Worm (Caenorhabditis elegans): ENCODE data around the gene sra-33.

The sra-33 gene

DNA sequence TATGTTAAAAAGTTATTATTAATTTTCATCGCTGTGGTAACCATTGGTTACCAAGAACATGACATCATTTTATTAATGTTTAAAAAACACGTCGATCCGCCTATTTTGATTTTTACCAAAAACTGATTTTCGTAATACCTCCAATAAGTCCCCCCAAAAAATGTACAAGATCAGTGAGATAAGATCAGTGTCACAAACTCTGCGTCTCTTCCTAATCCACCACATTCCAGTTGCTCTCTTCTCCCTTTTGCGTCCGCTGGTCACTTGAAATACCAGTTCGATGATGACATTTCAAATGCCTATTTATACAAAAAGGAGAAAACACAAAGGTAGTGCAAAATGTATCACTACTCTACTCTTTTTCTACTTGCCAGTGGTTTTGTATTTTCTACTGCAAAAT, 23.0 kb upstream of the sra-33 start, which contains the start of gene M03A1.8:
TSS of gene M03A1.8 (plus strand) at position 269 of the 400 bp plus-strand sequence.
- TF ChIP-seq ama-1 (optimal IDR thresholded peaks at IDR 0.05): no peak
- no peak for TF ChIP-seq ets-7 (tag; optimal IDR thresholded peaks at IDR 0.05)
- no peak for TF ChIP-seq B0310.2 (tag; optimal IDR thresholded peaks at IDR 0.05)
- no peak for TF ChIP-seq flt-1 (GFP tag; IDR thresholded peaks at IDR 0.05)

DNA sequence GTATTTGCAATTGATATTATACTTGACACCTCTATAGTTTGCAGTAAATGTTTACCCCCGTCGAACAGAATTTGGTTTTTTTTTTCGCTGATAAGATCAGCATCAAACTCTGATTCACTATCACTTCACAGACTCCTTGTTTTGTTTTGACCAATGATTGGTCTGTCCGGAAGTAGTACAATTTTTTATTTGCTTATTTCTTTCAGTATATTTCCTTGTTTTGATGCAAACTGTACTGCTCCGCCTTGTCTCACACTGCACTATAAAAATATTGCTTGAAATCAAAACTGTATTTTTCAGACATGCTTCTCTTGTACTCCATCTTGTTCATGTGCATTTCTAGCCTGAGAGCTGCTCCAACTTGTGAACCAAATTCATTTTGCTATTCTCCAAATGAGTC, 20.4 kb upstream of the sra-33 start, which contains the start of gene M03A1.3:
TSS of gene M03A1.3 (plus strand) at position 301 of the 400 bp plus-strand sequence.
- TF ChIP-seq ceh-13 (GFP tag; optimal IDR thresholded peaks at IDR 0.05) (no peak), hmg-4 (GFP tag; optimal IDR thresholded peaks at IDR 0.05) (no peak), scrt-1 (GFP tag; IDR thresholded peaks at IDR 0.05) (no peak), ets-7 (tag; optimal IDR thresholded peaks at IDR 0.05) (no peak), B0310.2 (tag; optimal IDR thresholded peaks at IDR 0.05) (no peak), pes-1 (GFP tag; IDR thresholded peaks at IDR 0.05) (no peak), tra-4 (tag; optimal IDR thresholded peaks at IDR 0.05) (no peak), ama-1 (optimal IDR thresholded peaks at IDR 0.05) (no peak)

DNA sequence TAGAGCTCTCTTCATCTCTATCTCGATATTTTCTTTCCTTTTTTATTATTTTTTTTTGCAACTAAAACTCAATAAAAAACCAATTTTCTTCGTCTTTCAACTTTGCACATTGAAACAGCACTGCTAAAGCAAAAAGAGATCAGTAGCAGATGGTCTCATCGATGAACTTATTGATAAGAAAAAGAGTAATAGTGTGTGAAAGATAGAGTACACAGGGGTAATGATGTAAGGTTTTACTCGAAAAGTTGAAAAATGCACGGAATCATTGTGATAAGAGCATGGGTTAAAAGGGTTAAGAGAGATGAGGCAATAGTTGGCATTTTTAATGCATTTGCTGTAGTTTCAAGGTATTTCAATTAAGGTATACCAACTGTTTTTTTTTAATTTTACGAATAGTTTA, 15.0 kb upstream of the sra-33 start:
- TF ChIP-seq tbx-37 (GFP tag; conservative IDR thresholded peaks at IDR 0.05): no peak
- TF ChIP-seq B0310.2 (tag; optimal IDR thresholded peaks at IDR 0.05): no peak
- TF ChIP-seq ama-1 (optimal IDR thresholded peaks at IDR 0.05): no peak
- TF ChIP-seq tra-4 (tag; optimal IDR thresholded peaks at IDR 0.05): no peak
- TF ChIP-seq scrt-1 (GFP tag; IDR thresholded peaks at IDR 0.05): no peak
- no peak for TF ChIP-seq pes-1 (GFP tag; IDR thresholded peaks at IDR 0.05)
- no peak for TF ChIP-seq ceh-13 (GFP tag; optimal IDR thresholded peaks at IDR 0.05)
- TF ChIP-seq F13C5.2 (tag; optimal IDR thresholded peaks at IDR 0.05): no peak
- TF ChIP-seq sea-1 (GFP tag; conservative IDR thresholded peaks at IDR 0.05): no peak
- no peak for TF ChIP-seq ets-7 (tag; optimal IDR thresholded peaks at IDR 0.05)
- TF ChIP-seq hmbx-1 (tag; optimal IDR thresholded peaks at IDR 0.05): no peak
- no peak for TF ChIP-seq flt-1 (GFP tag; IDR thresholded peaks at IDR 0.05)
- TF ChIP-seq hmg-4 (GFP tag; optimal IDR thresholded peaks at IDR 0.05): no peak
- no peak for TF ChIP-seq aly-1 (tag; optimal IDR thresholded peaks at IDR 0.05)
- no peak for TF ChIP-seq tbx-11 (GFP tag; IDR thresholded peaks at IDR 0.05)

DNA sequence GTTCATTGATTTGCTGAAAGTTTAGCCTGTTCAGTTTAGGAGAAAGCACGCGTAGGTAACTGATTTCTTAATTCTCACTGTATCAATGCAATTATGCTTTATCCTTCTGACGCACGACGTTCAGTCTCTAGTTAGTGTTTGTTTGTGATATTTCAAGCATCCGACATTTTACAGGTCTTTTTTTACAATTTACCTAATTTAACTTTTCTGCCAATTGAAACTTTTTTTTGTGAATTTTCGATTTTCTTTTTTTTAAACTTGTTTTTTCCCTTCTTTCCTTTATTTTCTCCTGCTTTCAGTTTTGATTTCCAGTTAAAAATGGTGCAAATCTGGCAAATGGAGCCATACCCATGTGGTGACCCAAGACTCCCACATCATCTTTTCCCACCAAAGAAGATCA, 13.7 kb upstream of the sra-33 start, which contains the start of gene K07E1.1:
TSS of gene K07E1.1 (plus strand) at position 301 of the 400 bp plus-strand sequence.
- no peak for TF ChIP-seq hmg-4 (GFP tag; optimal IDR thresholded peaks at IDR 0.05)
- no peak for TF ChIP-seq tbx-37 (GFP tag; conservative IDR thresholded peaks at IDR 0.05)
- TF ChIP-seq ets-7 (tag; optimal IDR thresholded peaks at IDR 0.05): no peak
- TF ChIP-seq tra-4 (tag; optimal IDR thresholded peaks at IDR 0.05): no peak
- TF ChIP-seq sea-1 (GFP tag; conservative IDR thresholded peaks at IDR 0.05): no peak
- TF ChIP-seq hmbx-1 (tag; optimal IDR thresholded peaks at IDR 0.05): no peak
- TF ChIP-seq F13C5.2 (tag; optimal IDR thresholded peaks at IDR 0.05): no peak
- TF ChIP-seq B0310.2 (tag; optimal IDR thresholded peaks at IDR 0.05): no peak
- no peak for TF ChIP-seq hnd-1 (tag; optimal IDR thresholded peaks at IDR 0.05)
- TF ChIP-seq tbx-11 (GFP tag; IDR thresholded peaks at IDR 0.05): no peak
- TF ChIP-seq ceh-13 (GFP tag; optimal IDR thresholded peaks at IDR 0.05): no peak
- no peak for TF ChIP-seq flt-1 (GFP tag; IDR thresholded peaks at IDR 0.05)
- no peak for TF ChIP-seq ceh-36 (tag; optimal IDR thresholded peaks at IDR 0.05)
- TF ChIP-seq ama-1 (optimal IDR thresholded peaks at IDR 0.05): no peak
- no peak for TF ChIP-seq scrt-1 (GFP tag; IDR thresholded peaks at IDR 0.05)
- TF ChIP-seq pes-1 (GFP tag; IDR thresholded peaks at IDR 0.05): no peak

DNA sequence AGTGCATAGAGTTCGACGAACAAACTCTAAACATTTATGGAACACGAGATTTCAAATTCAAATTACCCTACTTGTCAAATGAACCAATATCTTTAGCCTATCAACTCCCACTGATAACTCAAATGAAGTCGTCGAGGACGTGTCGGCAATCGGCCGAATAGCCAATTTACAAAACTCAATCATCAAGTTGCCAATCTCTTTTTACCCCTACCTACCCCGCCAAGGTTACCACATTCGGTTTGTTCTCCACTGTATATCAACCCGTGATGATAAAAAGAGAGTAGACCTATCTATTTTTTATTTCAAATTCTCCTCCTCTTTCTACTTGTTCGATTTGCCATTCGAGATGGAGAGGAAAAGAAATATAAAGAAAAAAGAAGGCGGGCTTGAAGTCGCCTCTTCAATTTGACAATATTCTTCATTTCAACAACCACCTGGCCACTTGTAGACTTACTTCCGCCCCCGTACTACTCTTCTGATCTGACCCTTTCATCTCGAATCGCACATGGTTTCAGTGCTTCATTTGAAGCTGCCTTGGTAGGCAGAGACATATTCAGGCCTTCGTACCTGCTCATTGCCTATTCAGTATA, 13.0 kb upstream of the sra-33 start:
- TF ChIP-seq ceh-36 (tag; optimal IDR thresholded peaks at IDR 0.05): no peak
- no peak for TF ChIP-seq flt-1 (GFP tag; IDR thresholded peaks at IDR 0.05)
- no peak for TF ChIP-seq pes-1 (GFP tag; IDR thresholded peaks at IDR 0.05)
- TF ChIP-seq ama-1 (optimal IDR thresholded peaks at IDR 0.05): no peak
- no peak for TF ChIP-seq hmg-4 (GFP tag; optimal IDR thresholded peaks at IDR 0.05)
- no peak for TF ChIP-seq sea-1 (GFP tag; conservative IDR thresholded peaks at IDR 0.05)
- TF ChIP-seq tbx-11 (GFP tag; IDR thresholded peaks at IDR 0.05): no peak
- TF ChIP-seq hmbx-1 (tag; optimal IDR thresholded peaks at IDR 0.05): no peak
- no peak for TF ChIP-seq ceh-13 (GFP tag; optimal IDR thresholded peaks at IDR 0.05)
- TF ChIP-seq B0310.2 (tag; optimal IDR thresholded peaks at IDR 0.05): no peak
- no peak for TF ChIP-seq tra-4 (tag; optimal IDR thresholded peaks at IDR 0.05)
- TF ChIP-seq tbx-37 (GFP tag; conservative IDR thresholded peaks at IDR 0.05): no peak
- TF ChIP-seq F13C5.2 (tag; optimal IDR thresholded peaks at IDR 0.05): no peak
- no peak for TF ChIP-seq hnd-1 (tag; optimal IDR thresholded peaks at IDR 0.05)
- TF ChIP-seq scrt-1 (GFP tag; IDR thresholded peaks at IDR 0.05): no peak
- TF ChIP-seq ets-7 (tag; optimal IDR thresholded peaks at IDR 0.05): no peak

DNA sequence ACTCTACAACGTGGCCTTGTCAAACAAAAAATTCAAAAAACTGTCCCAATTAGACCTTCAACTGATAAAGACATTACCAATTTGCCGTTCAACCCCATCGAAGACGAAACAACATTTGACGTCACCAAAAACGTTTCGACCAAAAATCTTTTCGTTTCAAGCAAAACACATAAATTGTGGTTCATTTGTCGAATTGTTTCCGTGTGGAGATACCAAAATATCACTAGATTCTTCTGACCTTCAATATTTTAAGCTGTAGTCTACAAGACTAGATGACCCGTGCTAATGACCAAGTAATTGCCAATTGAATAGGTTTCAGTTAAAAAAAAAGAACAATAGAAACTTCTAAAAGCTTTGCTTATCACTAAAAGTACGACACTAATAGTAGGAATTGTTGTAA, 11.4 kb upstream of the sra-33 start:
- no peak for TF ChIP-seq ceh-13 (GFP tag; optimal IDR thresholded peaks at IDR 0.05)

DNA sequence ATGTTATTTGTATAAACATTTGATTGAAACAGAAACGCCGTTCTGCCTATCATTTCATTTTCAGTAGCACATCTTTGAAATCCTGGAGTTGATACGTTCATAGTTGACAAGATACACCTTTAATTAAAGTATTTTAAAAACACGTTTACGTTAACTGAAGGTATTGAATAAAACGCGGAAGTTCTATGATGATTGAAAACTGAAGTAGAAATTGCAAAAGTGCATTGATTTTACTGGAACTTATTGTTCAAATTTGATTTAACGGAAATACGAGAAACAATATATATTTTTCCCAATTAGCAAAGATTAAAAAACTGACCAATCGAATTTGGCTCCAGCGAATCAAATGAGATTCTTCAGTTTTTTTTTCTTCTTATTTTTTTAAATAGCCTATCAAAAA, 6.5 kb upstream of the sra-33 start, which contains the start of gene sra-34:
TSS of gene sra-34 (minus strand) at position 101 of the 400 bp plus-strand sequence.
- TF ChIP-seq ceh-13 (GFP tag; optimal IDR thresholded peaks at IDR 0.05): no peak
- no peak for TF ChIP-seq tra-4 (tag; optimal IDR thresholded peaks at IDR 0.05)
- no peak for TF ChIP-seq sea-1 (GFP tag; conservative IDR thresholded peaks at IDR 0.05)
- TF ChIP-seq F13C5.2 (tag; optimal IDR thresholded peaks at IDR 0.05): no peak
- TF ChIP-seq tbx-37 (GFP tag; conservative IDR thresholded peaks at IDR 0.05): no peak
- TF ChIP-seq ets-7 (tag; optimal IDR thresholded peaks at IDR 0.05): no peak
- no peak for TF ChIP-seq aly-1 (tag; optimal IDR thresholded peaks at IDR 0.05)
- no peak for TF ChIP-seq hmg-4 (GFP tag; optimal IDR thresholded peaks at IDR 0.05)
- TF ChIP-seq ceh-36 (tag; optimal IDR thresholded peaks at IDR 0.05): no peak
- no peak for TF ChIP-seq tbx-11 (GFP tag; IDR thresholded peaks at IDR 0.05)
- no peak for TF ChIP-seq ama-1 (optimal IDR thresholded peaks at IDR 0.05)
- TF ChIP-seq scrt-1 (GFP tag; IDR thresholded peaks at IDR 0.05): no peak
- TF ChIP-seq flt-1 (GFP tag; IDR thresholded peaks at IDR 0.05): no peak
- no peak for TF ChIP-seq B0310.2 (tag; optimal IDR thresholded peaks at IDR 0.05)
- TF ChIP-seq hmbx-1 (tag; optimal IDR thresholded peaks at IDR 0.05): no peak
